Worm (Caenorhabditis elegans): ENCODE measurements around the gene ccr-4.

The ccr-4 gene

ce11 chrIV:12334708-12335107 lies 26.6 kb upstream of the ccr-4 start:
- TF ChIP-seq hmg-11 (tag; optimal IDR thresholded peaks at IDR 0.05) (no peak), nfya-1 (tag; optimal IDR thresholded peaks at IDR 0.05; ENCODE audit: insufficient read depth) (peak; percentile 25), nhr-23 (tag; optimal IDR thresholded peaks at IDR 0.05) (no peak), ztf-11 (tag; optimal IDR thresholded peaks at IDR 0.05) (no peak), unc-62 (GFP tag; optimal IDR thresholded peaks at IDR 0.05) (no peak), pha-4 (tag; optimal IDR thresholded peaks at IDR 0.05) (peak; percentile 36), nhr-25 (tag; optimal IDR thresholded peaks at IDR 0.05) (no peak), nhr-12 (tag; optimal IDR thresholded peaks at IDR 0.05) (no peak), mml-1 (tag; optimal IDR thresholded peaks at IDR 0.05) (no peak), elt-2 (tag; optimal IDR thresholded peaks at IDR 0.05) (no peak), nhr-67 (tag; optimal IDR thresholded peaks at IDR 0.05) (no peak), unc-39 (tag; optimal IDR thresholded peaks at IDR 0.05) (no peak), fos-1 (tag; optimal IDR thresholded peaks at IDR 0.05) (no peak)

ce11 chrIV:12335248-12335647 lies 26.1 kb upstream of the ccr-4 start:
- TF ChIP-seq pha-4 (tag; optimal IDR thresholded peaks at IDR 0.05), result peak; percentile 27
- peak; percentile 16 for TF ChIP-seq snpc-4 (tag; optimal IDR thresholded peaks at IDR 0.05)
- TF ChIP-seq nhr-28 (tag; optimal IDR thresholded peaks at IDR 0.05), result no peak
- TF ChIP-seq lsy-12 (tag; optimal IDR thresholded peaks at IDR 0.05), result no peak
- TF ChIP-seq unc-62 (GFP tag; optimal IDR thresholded peaks at IDR 0.05), result no peak
- peak; percentile 40 for TF ChIP-seq hmg-11 (tag; optimal IDR thresholded peaks at IDR 0.05)
- TF ChIP-seq nfya-1 (tag; optimal IDR thresholded peaks at IDR 0.05; ENCODE audit: insufficient read depth), result peak; percentile 37
- TF ChIP-seq skn-1 (tag; optimal IDR thresholded peaks at IDR 0.05), result no peak
- TF ChIP-seq lin-39 (tag; optimal IDR thresholded peaks at IDR 0.05), result peak; percentile 9
- peak; percentile 44 for TF ChIP-seq nhr-25 (tag; optimal IDR thresholded peaks at IDR 0.05)
- TF ChIP-seq lin-15B (tag; optimal IDR thresholded peaks at IDR 0.05), result peak; percentile 25

ce11 chrIV:12335798-12336197 lies 25.5 kb upstream of the ccr-4 start, which contains the start of gene F19B6.1:
TSS of gene F19B6.1 (minus strand) at chrIV:12336075.
- no peak for TF ChIP-seq egl-27 (tag; optimal IDR thresholded peaks at IDR 0.05)
- no peak for TF ChIP-seq hmg-11 (tag; optimal IDR thresholded peaks at IDR 0.05)
- TF ChIP-seq nhr-43 (tag; optimal IDR thresholded peaks at IDR 0.05; ENCODE audit: poor library complexity, severe bottlenecking), result no peak
- no peak for TF ChIP-seq sea-2 (GFP tag; optimal IDR thresholded peaks at IDR 0.05)
- TF ChIP-seq nhr-12 (tag; optimal IDR thresholded peaks at IDR 0.05), result no peak
- TF ChIP-seq snpc-4 (tag; optimal IDR thresholded peaks at IDR 0.05), result no peak
- no peak for TF ChIP-seq nhr-67 (tag; optimal IDR thresholded peaks at IDR 0.05)
- TF ChIP-seq egl-5 (tag; optimal IDR thresholded peaks at IDR 0.05), result no peak
- no peak for TF ChIP-seq nhr-76 (tag; optimal IDR thresholded peaks at IDR 0.05)
- TF ChIP-seq nhr-237 (tag; optimal IDR thresholded peaks at IDR 0.05), result no peak
- TF ChIP-seq ama-1 (optimal IDR thresholded peaks at IDR 0.05), result no peak
- TF ChIP-seq mml-1 (tag; optimal IDR thresholded peaks at IDR 0.05), result no peak
- no peak for TF ChIP-seq jun-1 (tag; optimal IDR thresholded peaks at IDR 0.05)
- TF ChIP-seq pqm-1 (tag; optimal IDR thresholded peaks at IDR 0.05), result no peak
- TF ChIP-seq ztf-4 (tag; optimal IDR thresholded peaks at IDR 0.05), result no peak
- TF ChIP-seq nhr-11 (tag; optimal IDR thresholded peaks at IDR 0.05), result no peak
- TF ChIP-seq ztf-11 (tag; optimal IDR thresholded peaks at IDR 0.05), result no peak

- no peak for TF ChIP-seq nhr-23 (tag; optimal IDR thresholded peaks at IDR 0.05)
- no peak for TF ChIP-seq daf-12 (tag; optimal IDR thresholded peaks at IDR 0.05)
- no peak for TF ChIP-seq nhr-67 (tag; optimal IDR thresholded peaks at IDR 0.05)
- TF ChIP-seq aly-2 (tag; optimal IDR thresholded peaks at IDR 0.05), result no peak
- TF ChIP-seq eor-1 (tag; optimal IDR thresholded peaks at IDR 0.05), result no peak
- TF ChIP-seq mdl-1 (tag; optimal IDR thresholded peaks at IDR 0.05), result no peak
- TF ChIP-seq ceh-28 (tag; optimal IDR thresholded peaks at IDR 0.05), result no peak
- no peak for TF ChIP-seq skn-1 (tag; optimal IDR thresholded peaks at IDR 0.05)
- no peak for TF ChIP-seq nhr-76 (tag; optimal IDR thresholded peaks at IDR 0.05)
- TF ChIP-seq ztf-4 (tag; optimal IDR thresholded peaks at IDR 0.05), result no peak
Measured at ce11 chrIV:12336893-12337627, 24.3 kb upstream of the ccr-4 start, which contains the start of the genes F19B6.10 and wht-5. TSS of gene F19B6.10 (plus strand) at chrIV:12337193. TSS of gene wht-5 (plus strand) at chrIV:12337577.
